Worm (Caenorhabditis elegans): ENCODE measurements around the gene fbxb-107.

The fbxb-107 gene

DNA sequence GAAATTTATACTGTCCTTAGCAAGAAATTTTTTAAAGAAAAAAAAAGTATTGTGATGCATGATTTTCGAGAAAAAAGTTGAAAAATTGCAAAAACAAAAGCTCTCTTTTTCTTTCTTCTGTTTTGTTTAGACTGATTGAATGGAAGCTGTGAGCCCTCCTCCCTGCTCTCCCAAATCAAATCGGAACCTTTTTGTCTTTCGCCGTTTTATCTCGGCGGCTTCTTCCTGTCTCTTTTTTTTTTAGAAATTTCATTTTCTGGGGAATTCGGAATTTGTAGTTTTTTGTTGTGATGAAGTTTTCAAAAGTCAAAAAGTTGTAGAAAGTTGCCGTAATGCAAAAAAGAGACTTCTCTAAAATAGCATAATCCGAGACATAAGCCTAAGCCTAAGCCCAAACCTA lies 27.9 kb upstream of the fbxb-107 start:
- TF ChIP-seq ets-7 (tag; optimal IDR thresholded peaks at IDR 0.05) (no peak), tbx-37 (GFP tag; conservative IDR thresholded peaks at IDR 0.05) (no peak), F13C5.2 (tag; optimal IDR thresholded peaks at IDR 0.05) (no peak), tbx-11 (GFP tag; IDR thresholded peaks at IDR 0.05) (no peak), flt-1 (GFP tag; IDR thresholded peaks at IDR 0.05) (no peak), B0310.2 (tag; optimal IDR thresholded peaks at IDR 0.05) (no peak), ama-1 (optimal IDR thresholded peaks at IDR 0.05) (no peak), sea-1 (GFP tag; conservative IDR thresholded peaks at IDR 0.05) (no peak), ceh-36 (tag; optimal IDR thresholded peaks at IDR 0.05) (no peak), hmg-4 (GFP tag; optimal IDR thresholded peaks at IDR 0.05) (no peak), hmbx-1 (tag; optimal IDR thresholded peaks at IDR 0.05) (no peak), hnd-1 (tag; optimal IDR thresholded peaks at IDR 0.05) (no peak), aly-1 (tag; optimal IDR thresholded peaks at IDR 0.05) (no peak), pes-1 (GFP tag; IDR thresholded peaks at IDR 0.05) (no peak), tra-4 (tag; optimal IDR thresholded peaks at IDR 0.05) (no peak), scrt-1 (GFP tag; IDR thresholded peaks at IDR 0.05) (no peak), ceh-13 (GFP tag; optimal IDR thresholded peaks at IDR 0.05) (no peak)

DNA sequence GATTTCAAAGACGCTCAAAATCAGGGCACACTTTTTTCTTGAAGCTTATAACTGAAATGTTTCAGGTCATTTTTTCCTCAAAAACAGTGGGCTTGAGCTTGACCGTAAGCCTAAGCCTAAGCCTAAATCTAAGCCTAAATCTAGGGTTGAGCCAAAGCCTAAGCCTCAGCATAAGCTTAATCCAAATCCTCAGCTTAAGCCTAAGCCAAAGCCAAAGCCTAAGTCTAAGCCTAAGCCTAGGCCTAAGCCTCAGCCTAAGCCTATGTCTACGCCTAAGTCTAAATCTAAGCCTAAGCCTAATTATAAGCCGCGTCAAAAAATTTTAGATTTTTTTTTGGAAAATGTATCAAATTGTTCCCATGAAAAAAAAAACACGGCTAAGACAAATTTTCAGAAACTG lies 24.3 kb upstream of the fbxb-107 start:
- peak; percentile 66 for TF ChIP-seq ceh-36 (tag; optimal IDR thresholded peaks at IDR 0.05)
- no peak for TF ChIP-seq flt-1 (GFP tag; IDR thresholded peaks at IDR 0.05)
- TF ChIP-seq pes-1 (GFP tag; IDR thresholded peaks at IDR 0.05), result no peak

DNA sequence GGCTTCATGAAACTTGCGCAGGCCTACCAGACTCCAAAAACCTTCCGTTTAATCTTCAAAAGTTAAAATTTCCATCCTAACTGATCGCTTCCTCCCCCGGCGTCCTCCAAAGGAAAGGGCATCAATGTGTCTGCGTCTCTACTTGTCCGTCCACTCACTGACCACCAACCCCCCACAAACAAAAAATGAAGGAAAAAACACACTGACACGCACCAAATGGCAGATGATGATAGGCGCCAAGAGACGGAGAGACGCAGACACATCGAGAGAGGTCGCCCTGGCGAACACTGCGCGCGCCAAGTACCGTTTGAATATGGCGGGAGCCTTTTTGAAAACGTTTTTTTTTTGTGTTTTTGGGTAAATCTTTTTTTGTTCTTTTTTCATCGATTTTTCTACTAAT lies 23.8 kb upstream of the fbxb-107 start:
- TF ChIP-seq scrt-1 (GFP tag; IDR thresholded peaks at IDR 0.05) (0 out of 2 replicates have a peak, but pooled peaks have one; percentile 27), tbx-37 (GFP tag; conservative IDR thresholded peaks at IDR 0.05) (no peak)

DNA sequence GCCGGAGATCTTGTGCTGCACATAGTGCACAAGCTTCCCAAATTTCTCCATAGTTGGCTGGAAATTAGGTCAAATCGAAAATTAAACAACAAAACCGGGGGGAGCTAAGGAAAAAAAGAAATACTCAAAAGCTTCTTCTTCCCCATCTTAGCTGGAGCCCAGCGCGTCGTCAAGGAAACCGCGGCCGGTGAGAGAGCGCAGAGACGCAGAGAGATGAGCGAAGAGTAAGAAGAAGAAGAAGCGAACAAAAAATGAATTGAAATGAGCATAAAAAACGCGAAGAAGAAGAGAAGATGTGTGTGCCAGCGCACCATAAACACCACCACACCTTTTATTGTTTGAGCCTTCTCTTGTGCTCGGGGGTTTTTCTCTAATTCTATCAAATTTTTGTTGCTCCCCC lies 23.4 kb upstream of the fbxb-107 start, which contains the start of gene wdr-31:
wdr-31 (minus strand) TSS at position 101 of the 400 bp plus-strand sequence.
- TF ChIP-seq ama-1 (optimal IDR thresholded peaks at IDR 0.05) (no peak), sea-1 (GFP tag; conservative IDR thresholded peaks at IDR 0.05) (no peak), pes-1 (GFP tag; IDR thresholded peaks at IDR 0.05) (no peak), tbx-37 (GFP tag; conservative IDR thresholded peaks at IDR 0.05) (no peak), F13C5.2 (tag; optimal IDR thresholded peaks at IDR 0.05) (no peak), aly-1 (tag; optimal IDR thresholded peaks at IDR 0.05) (no peak), B0310.2 (tag; optimal IDR thresholded peaks at IDR 0.05) (no peak), flt-1 (GFP tag; IDR thresholded peaks at IDR 0.05) (no peak), hmbx-1 (tag; optimal IDR thresholded peaks at IDR 0.05) (no peak), tra-4 (tag; optimal IDR thresholded peaks at IDR 0.05) (no peak), scrt-1 (GFP tag; IDR thresholded peaks at IDR 0.05) (no peak), ceh-36 (tag; optimal IDR thresholded peaks at IDR 0.05) (no peak), tbx-11 (GFP tag; IDR thresholded peaks at IDR 0.05) (no peak), hnd-1 (tag; optimal IDR thresholded peaks at IDR 0.05) (no peak), ceh-13 (GFP tag; optimal IDR thresholded peaks at IDR 0.05) (no peak), hmg-4 (GFP tag; optimal IDR thresholded peaks at IDR 0.05) (no peak), ets-7 (tag; optimal IDR thresholded peaks at IDR 0.05) (no peak)

DNA sequence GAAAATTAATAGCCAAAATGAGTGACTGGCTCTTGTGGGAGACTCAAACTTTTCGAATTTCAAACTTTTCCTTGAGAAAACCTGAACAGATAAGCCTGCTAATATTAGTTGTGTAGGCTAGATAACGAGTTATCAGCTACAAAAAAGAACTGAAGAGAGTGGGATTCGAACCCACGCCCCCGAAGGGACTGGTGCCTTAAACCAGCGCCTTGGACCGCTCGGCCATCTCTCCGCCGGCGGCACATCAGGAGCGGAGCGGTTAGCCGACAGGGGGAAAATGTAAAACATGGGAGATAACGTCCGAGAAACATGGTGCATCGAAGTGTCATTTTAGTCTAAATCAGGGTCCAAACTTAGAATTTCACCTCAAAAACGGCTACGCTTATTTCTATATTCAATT lies 22.9 kb upstream of the fbxb-107 start:
- TF ChIP-seq sea-1 (GFP tag; conservative IDR thresholded peaks at IDR 0.05) (no peak), ets-7 (tag; optimal IDR thresholded peaks at IDR 0.05) (no peak), pes-1 (GFP tag; IDR thresholded peaks at IDR 0.05) (no peak), aly-1 (tag; optimal IDR thresholded peaks at IDR 0.05) (no peak), hmg-4 (GFP tag; optimal IDR thresholded peaks at IDR 0.05) (no peak)

DNA sequence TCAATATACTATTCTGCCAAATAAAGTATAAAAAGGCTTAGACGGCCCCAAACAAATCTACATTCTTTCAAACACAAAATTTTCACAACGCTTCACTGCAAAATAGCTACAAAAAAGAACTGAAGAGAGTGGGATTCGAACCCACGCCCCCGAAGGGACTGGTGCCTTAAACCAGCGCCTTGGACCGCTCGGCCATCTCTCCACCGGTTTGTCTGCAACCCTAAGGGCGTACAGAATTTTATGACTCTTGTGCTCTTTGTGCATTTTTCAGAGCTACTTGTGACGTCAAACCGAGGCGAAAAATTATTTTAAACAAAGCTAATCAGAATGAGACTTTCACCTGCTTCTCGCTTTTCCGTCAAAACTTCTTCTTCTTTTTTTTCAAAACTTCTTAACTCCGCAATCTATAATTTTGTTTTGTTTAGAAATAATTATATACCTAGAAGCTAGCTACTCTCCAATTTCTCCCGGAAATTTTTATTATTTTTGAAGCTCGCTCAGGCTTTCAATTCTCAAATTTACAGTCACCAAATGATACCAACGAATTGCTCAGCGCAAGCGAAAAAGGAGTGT lies 22.3 kb upstream of the fbxb-107 start, which contains the start of gene T05A8.8:
T05A8.8 (plus strand) TSS at position 523 of the 573 bp plus-strand sequence.
- no peak for TF ChIP-seq F13C5.2 (tag; optimal IDR thresholded peaks at IDR 0.05)
- TF ChIP-seq hmg-4 (GFP tag; optimal IDR thresholded peaks at IDR 0.05), result no peak
- TF ChIP-seq tbx-11 (GFP tag; IDR thresholded peaks at IDR 0.05), result no peak
- no peak for TF ChIP-seq hmbx-1 (tag; optimal IDR thresholded peaks at IDR 0.05)
- TF ChIP-seq pes-1 (GFP tag; IDR thresholded peaks at IDR 0.05), result no peak
- TF ChIP-seq scrt-1 (GFP tag; IDR thresholded peaks at IDR 0.05), result no peak
- TF ChIP-seq tbx-37 (GFP tag; conservative IDR thresholded peaks at IDR 0.05), result no peak
- no peak for TF ChIP-seq ets-7 (tag; optimal IDR thresholded peaks at IDR 0.05)
- TF ChIP-seq B0310.2 (tag; optimal IDR thresholded peaks at IDR 0.05), result no peak
- no peak for TF ChIP-seq aly-1 (tag; optimal IDR thresholded peaks at IDR 0.05)
- TF ChIP-seq ama-1 (optimal IDR thresholded peaks at IDR 0.05), result no peak
- no peak for TF ChIP-seq hnd-1 (tag; optimal IDR thresholded peaks at IDR 0.05)
- TF ChIP-seq flt-1 (GFP tag; IDR thresholded peaks at IDR 0.05), result no peak
- TF ChIP-seq ceh-36 (tag; optimal IDR thresholded peaks at IDR 0.05), result no peak
- TF ChIP-seq tra-4 (tag; optimal IDR thresholded peaks at IDR 0.05), result no peak
- no peak for TF ChIP-seq ceh-13 (GFP tag; optimal IDR thresholded peaks at IDR 0.05)
- no peak for TF ChIP-seq sea-1 (GFP tag; conservative IDR thresholded peaks at IDR 0.05)

DNA sequence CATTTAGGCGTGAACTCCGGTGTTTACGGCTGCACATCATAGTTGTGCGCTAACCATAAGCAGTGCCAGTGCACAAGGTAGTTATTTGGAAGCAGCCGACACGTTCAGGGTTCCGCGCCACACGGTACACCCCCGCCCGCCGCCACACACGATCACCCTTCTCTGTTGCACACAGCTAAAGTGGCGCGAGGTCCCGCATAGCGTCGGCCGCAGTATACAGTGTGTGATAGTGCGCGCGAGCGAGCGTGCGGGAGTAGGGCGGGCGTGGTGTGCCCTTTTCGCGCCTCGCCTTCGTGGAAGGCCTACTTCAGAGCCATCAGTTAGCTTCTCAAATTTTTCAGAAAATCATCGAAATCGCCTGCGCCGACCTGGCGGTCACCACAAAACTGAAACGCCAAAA lies 21.6 kb upstream of the fbxb-107 start:
- no peak for TF ChIP-seq hnd-1 (tag; optimal IDR thresholded peaks at IDR 0.05)
- TF ChIP-seq pes-1 (GFP tag; IDR thresholded peaks at IDR 0.05), result no peak
- TF ChIP-seq hmbx-1 (tag; optimal IDR thresholded peaks at IDR 0.05), result no peak
- no peak for TF ChIP-seq ceh-36 (tag; optimal IDR thresholded peaks at IDR 0.05)
- no peak for TF ChIP-seq tbx-11 (GFP tag; IDR thresholded peaks at IDR 0.05)
- TF ChIP-seq hmg-4 (GFP tag; optimal IDR thresholded peaks at IDR 0.05), result no peak
- no peak for TF ChIP-seq tbx-37 (GFP tag; conservative IDR thresholded peaks at IDR 0.05)
- TF ChIP-seq flt-1 (GFP tag; IDR thresholded peaks at IDR 0.05), result no peak
- TF ChIP-seq ama-1 (optimal IDR thresholded peaks at IDR 0.05), result no peak
- no peak for TF ChIP-seq scrt-1 (GFP tag; IDR thresholded peaks at IDR 0.05)
- no peak for TF ChIP-seq ets-7 (tag; optimal IDR thresholded peaks at IDR 0.05)
- TF ChIP-seq aly-1 (tag; optimal IDR thresholded peaks at IDR 0.05), result no peak
- no peak for TF ChIP-seq F13C5.2 (tag; optimal IDR thresholded peaks at IDR 0.05)
- TF ChIP-seq tra-4 (tag; optimal IDR thresholded peaks at IDR 0.05), result no peak
- TF ChIP-seq sea-1 (GFP tag; conservative IDR thresholded peaks at IDR 0.05), result no peak
- no peak for TF ChIP-seq B0310.2 (tag; optimal IDR thresholded peaks at IDR 0.05)

Data from whole organism, early embryonic.